Worm (Caenorhabditis elegans) whole organism, L4 larva: ENCODE results near the gene ctg-2.

Experiments
- F10B5.3 ChIP-seq: sonication (generic microtip); optimal IDR thresholded peaks from 2 replicates; lab custom pipeline; 2016; ENCODE audit warnings: mild to moderate bottlenecking, missing genetic modification characterization, missing compliant biosample characterization
- F37D6.2 ChIP-seq: sonication (generic microtip); optimal IDR thresholded peaks from 2 replicates; lab custom pipeline; 2016; ENCODE audit warnings: mild to moderate bottlenecking, missing genetic modification characterization, missing compliant biosample characterization
- F44E2.7 ChIP-seq: fragments of 200-800 bp; sonication (Bioruptor generic); IDR thresholded peaks from 2 replicates; pipeline ENCODE4 v2.1.2; 2022; ENCODE audit warnings: missing genetic modification characterization, missing compliant biosample characterization
- Y105C5A.15 ChIP-seq: fragments of 200-800 bp; sonication (Bioruptor generic); IDR thresholded peaks from 2 replicates; pipeline ENCODE4 v1.3.6; 2022; ENCODE audit warnings: missing genetic modification characterization, missing compliant biosample characterization
- Y48G9A.11 ChIP-seq: fragments of 200-800 bp; sonication (Bioruptor generic); IDR thresholded peaks from 2 replicates; pipeline ENCODE4 v1.3.6; 2022; ENCODE audit warnings: missing genetic modification reagents, missing genetic modification characterization, missing compliant biosample characterization
- ZK337.2 ChIP-seq: fragments of 200-800 bp; sonication (Bioruptor generic); IDR thresholded peaks from 2 replicates; pipeline ENCODE4 v1.3.6; 2022; ENCODE audit warnings: missing genetic modification reagents, missing genetic modification characterization, missing compliant biosample characterization
- aha-1 ChIP-seq: fragments of 150-350 bp; peaks from one replicate; lab custom pipeline; 2014; ENCODE audit warnings: missing biosample characterization, missing genetic modification characterization
- ama-1 ChIP-seq: fragments of 150-350 bp; optimal IDR thresholded peaks from 2 replicates; lab custom pipeline; 2014; ENCODE audit warnings: inconsistent platforms, mixed read lengths
- attf-4 ChIP-seq: sonication (generic microtip); optimal IDR thresholded peaks from 3 replicates; lab custom pipeline; 2017; ENCODE audit warnings: missing biosample characterization, missing genetic modification characterization
- ceh-20 ChIP-seq: fragments of 200-800 bp; sonication (Bioruptor generic); IDR thresholded peaks from 2 replicates; pipeline ENCODE4 v1.3.6; 2022; ENCODE audit warnings: missing genetic modification reagents, missing genetic modification characterization, missing compliant biosample characterization
- ceh-32 ChIP-seq: sonication (generic microtip); optimal IDR thresholded peaks from 2 replicates; lab custom pipeline; 2016; ENCODE audit warnings: mild to moderate bottlenecking, missing genetic modification characterization, missing compliant biosample characterization; ENCODE audit not compliant: poor library complexity
- ceh-44 ChIP-seq: fragments of 200-800 bp; sonication (Bioruptor generic); IDR thresholded peaks from 2 replicates; pipeline ENCODE4 v1.3.6; 2022; ENCODE audit warnings: missing genetic modification reagents, missing genetic modification characterization, missing compliant biosample characterization
- ceh-62 ChIP-seq: sonication (generic microtip); optimal IDR thresholded peaks from 2 replicates; lab custom pipeline; 2017; ENCODE audit warnings: missing biosample characterization, missing genetic modification characterization
- ces-1 ChIP-seq: fragments of 150-350 bp; sonication (generic microtip); optimal IDR thresholded peaks from 4 replicates; lab custom pipeline; 2014; ENCODE audit warnings: missing biosample characterization, missing genetic modification reagents, missing genetic modification characterization
- daf-12 ChIP-seq: fragments of 150-350 bp; optimal IDR thresholded peaks from 2 replicates; lab custom pipeline; 2014; ENCODE audit warnings: missing biosample characterization, missing genetic modification reagents, missing genetic modification characterization
- daf-16 ChIP-seq, 3 experiments: sonication (generic microtip); optimal IDR thresholded peaks; 2 replicates each; lab custom pipeline; 2016 to 2017; ENCODE audit warnings: missing genetic modification characterization in 3 of 3, missing genetic modification reagents in 3 of 3, mild to moderate bottlenecking in 2 of 3, missing compliant biosample characterization in 2 of 3, missing biosample characterization in 1 of 3, moderate library complexity in 1 of 3
- daf-8 ChIP-seq: fragments of 200-800 bp; sonication (Bioruptor generic); IDR thresholded peaks from 2 replicates; pipeline ENCODE4 v1.3.6; 2022; ENCODE audit warnings: missing genetic modification characterization, missing compliant biosample characterization
- dmd-6 ChIP-seq: fragments of 200-800 bp; sonication (Bioruptor generic); IDR thresholded peaks from 2 replicates; pipeline ENCODE4 v1.3.6; 2022; ENCODE audit warnings: missing genetic modification reagents, missing genetic modification characterization, missing compliant biosample characterization
- dmd-9 ChIP-seq: fragments of 200-800 bp; sonication (Bioruptor generic); IDR thresholded peaks from 2 replicates; pipeline ENCODE4 v1.3.6; 2022; ENCODE audit warnings: missing genetic modification reagents, missing genetic modification characterization, missing compliant biosample characterization
- dpl-1 ChIP-seq: fragments of 150-350 bp; optimal IDR thresholded peaks from 2 replicates; lab custom pipeline; 2014; ENCODE audit warnings: missing biosample characterization, missing genetic modification reagents, missing genetic modification characterization
- dve-1 ChIP-seq: sonication (generic microtip); optimal IDR thresholded peaks from 2 replicates; lab custom pipeline; 2017; ENCODE audit warnings: antibody characterized with exemption, mild to moderate bottlenecking, missing genetic modification characterization, missing compliant biosample characterization; ENCODE audit not compliant: insufficient read depth
- egl-27 ChIP-seq: sonication (generic microtip); optimal IDR thresholded peaks from 3 replicates; lab custom pipeline; 2017; ENCODE audit warnings: missing biosample characterization, missing genetic modification reagents, missing genetic modification characterization
- fkh-10 ChIP-seq: fragments of 150-350 bp; optimal IDR thresholded peaks from 2 replicates; lab custom pipeline; 2014; ENCODE audit warnings: missing biosample characterization, missing genetic modification reagents, missing genetic modification characterization
- fos-1 ChIP-seq: fragments of 150-350 bp; optimal IDR thresholded peaks from 2 replicates; lab custom pipeline; 2014; ENCODE audit warnings: missing biosample characterization, missing genetic modification characterization
- gei-8 ChIP-seq: fragments of 200-800 bp; sonication (Bioruptor generic); optimal IDR thresholded peaks from 2 replicates; lab custom pipeline; 2018; ENCODE audit warnings: mild to moderate bottlenecking, missing genetic modification characterization, missing compliant biosample characterization
- hif-1 ChIP-seq, 2 experiments: sonication (generic microtip); optimal IDR thresholded peaks; 2 replicates each; lab custom pipeline; 2016 to 2017; ENCODE audit warnings: missing compliant biosample characterization in 2 of 2, missing genetic modification characterization in 2 of 2, missing genetic modification reagents in 2 of 2, missing genotype in 2 of 2, mild to moderate bottlenecking in 1 of 2
- hmg-1.1 ChIP-seq: fragments of 200-800 bp; sonication (Bioruptor generic); IDR thresholded peaks from 2 replicates; pipeline ENCODE4 v1.3.6; 2022; ENCODE audit warnings: missing genetic modification reagents, missing genetic modification characterization, missing compliant biosample characterization
- jun-1 ChIP-seq: fragments of 150-350 bp; optimal IDR thresholded peaks from 2 replicates; lab custom pipeline; 2014; ENCODE audit warnings: missing biosample characterization, missing genetic modification reagents, missing genetic modification characterization
- lin-15B ChIP-seq: fragments of 150-350 bp; sonication (generic microtip); optimal IDR thresholded peaks from 3 replicates; lab custom pipeline; 2014; ENCODE audit warnings: missing biosample characterization, missing genetic modification characterization
- lsy-2 ChIP-seq, 2 experiments: fragments of 150-350 bp in 1 of 2; sonication (generic microtip) in 1 of 2; optimal IDR thresholded peaks; 2 replicates each; lab custom pipeline; 2014 to 2017; ENCODE audit warnings: missing biosample characterization in 2 of 2, missing genetic modification characterization in 2 of 2
- madf-9 ChIP-seq: fragments of 200-800 bp; sonication (Bioruptor generic); conservative IDR thresholded peaks from 2 replicates; pipeline ENCODE4 v1.3.6; 2022; ENCODE audit warnings: missing genetic modification reagents, missing genetic modification characterization, missing compliant biosample characterization
- mdl-1 ChIP-seq, 2 experiments: fragments of 150-350 bp in 1 of 2; sonication (generic microtip) in 1 of 2; optimal IDR thresholded peaks; 2 replicates each; lab custom pipeline; 2014 to 2017; ENCODE audit warnings: missing biosample characterization in 2 of 2, missing genetic modification characterization in 2 of 2
- mdt-29 ChIP-seq: fragments of 200-800 bp; sonication (Bioruptor generic); IDR thresholded peaks from 2 replicates; pipeline ENCODE4 v1.3.6; 2022; ENCODE audit warnings: missing genetic modification reagents, missing genetic modification characterization, missing compliant biosample characterization
- mep-1 ChIP-seq: fragments of 150-350 bp; sonication (generic microtip); optimal IDR thresholded peaks from 3 replicates; lab custom pipeline; 2014; ENCODE audit warnings: missing biosample characterization, missing genetic modification characterization
- mes-2 ChIP-seq: sonication (generic microtip); optimal IDR thresholded peaks from 2 replicates; lab custom pipeline; 2016; ENCODE audit warnings: missing genotype, mild to moderate bottlenecking, missing genetic modification characterization, missing compliant biosample characterization; ENCODE audit not compliant: poor library complexity, severe bottlenecking
- mxl-2 ChIP-seq: fragments of 200-800 bp; sonication (Bioruptor generic); conservative IDR thresholded peaks from 2 replicates; pipeline ENCODE4 v1.3.6; 2022; ENCODE audit warnings: missing genetic modification reagents, missing genetic modification characterization, missing compliant biosample characterization
- nhr-102 ChIP-seq: sonication (generic microtip); optimal IDR thresholded peaks from 2 replicates; lab custom pipeline; 2016; ENCODE audit warnings: mild to moderate bottlenecking, missing genetic modification characterization, moderate library complexity, missing compliant biosample characterization
- nhr-11 ChIP-seq: fragments of 150-350 bp; optimal IDR thresholded peaks from 2 replicates; lab custom pipeline; 2014; ENCODE audit warnings: missing biosample characterization, missing genetic modification characterization
- nhr-111 ChIP-seq: fragments of 200-800 bp; sonication (Bioruptor generic); optimal IDR thresholded peaks from 2 replicates; lab custom pipeline; 2018; ENCODE audit warnings: mild to moderate bottlenecking, missing genetic modification characterization, missing compliant biosample characterization
- nhr-237 ChIP-seq: sonication (generic microtip); optimal IDR thresholded peaks from 2 replicates; lab custom pipeline; 2017; ENCODE audit warnings: missing biosample characterization, missing genetic modification characterization
- nhr-41 ChIP-seq: fragments of 200-800 bp; sonication (Bioruptor generic); IDR thresholded peaks from 2 replicates; pipeline ENCODE4 v1.3.6; 2022; ENCODE audit warnings: missing genetic modification reagents, missing genetic modification characterization, missing compliant biosample characterization
- nhr-76 ChIP-seq: fragments of 150-350 bp; optimal IDR thresholded peaks from 2 replicates; lab custom pipeline; 2014; ENCODE audit warnings: missing biosample characterization, missing genetic modification characterization
- sdz-12 ChIP-seq: fragments of 200-800 bp; sonication (Bioruptor generic); optimal IDR thresholded peaks from 2 replicates; lab custom pipeline; 2018; ENCODE audit warnings: mild to moderate bottlenecking, missing genetic modification characterization, missing compliant biosample characterization
- skn-1 ChIP-seq: fragments of 150-350 bp; optimal IDR thresholded peaks from 2 replicates; lab custom pipeline; 2014; ENCODE audit warnings: missing biosample characterization, missing genetic modification characterization
- snpc-1.2 ChIP-seq: fragments of 200-800 bp; sonication (Bioruptor generic); IDR thresholded peaks from 2 replicates; pipeline ENCODE4 v1.3.6; 2022; ENCODE audit warnings: missing genetic modification reagents, missing genetic modification characterization, missing compliant biosample characterization
- tra-1 ChIP-seq: fragments of 200-800 bp; sonication (Bioruptor generic); IDR thresholded peaks from 2 replicates; pipeline ENCODE4 v1.3.6; 2022; ENCODE audit warnings: missing genetic modification reagents, missing genetic modification characterization, missing compliant biosample characterization
- unc-130 ChIP-seq: sonication (generic microtip); optimal IDR thresholded peaks from 2 replicates; lab custom pipeline; 2016; ENCODE audit warnings: missing genetic modification reagents, missing genetic modification characterization, missing compliant biosample characterization
- zag-1 ChIP-seq: fragments of 150-350 bp; optimal IDR thresholded peaks from 2 replicates; lab custom pipeline; 2014; ENCODE audit warnings: missing biosample characterization, missing genetic modification characterization
- zfp-2 ChIP-seq: sonication (generic microtip); optimal IDR thresholded peaks from 2 replicates; lab custom pipeline; 2016; ENCODE audit warnings: mild to moderate bottlenecking, missing genetic modification characterization, missing compliant biosample characterization
- zfp-3 ChIP-seq: fragments of 200-800 bp; sonication (Bioruptor generic); conservative IDR thresholded peaks from 2 replicates; pipeline ENCODE4 v1.3.6; 2022; ENCODE audit warnings: missing genetic modification reagents, missing genetic modification characterization, missing compliant biosample characterization
- zip-11 ChIP-seq: fragments of 200-800 bp; sonication (Bioruptor generic); IDR thresholded peaks from 2 replicates; pipeline ENCODE4 v1.3.6; 2022; ENCODE audit warnings: missing genetic modification characterization, missing compliant biosample characterization

ctg-2 gene

ce11 chrII:8546975-8547374, 32.1 kb downstream of the ctg-2 start (continued):
- TF ChIP-seq hif-1 (tag; optimal IDR thresholded peaks at IDR 0.05; lab: Kevin White, UChicago) (peak in 1 of 2 experiments; percentile 5), ceh-62 (tag; lab: Kevin White, UChicago) (no peak), ZK337.2 (GFP tag; lab: Robert Waterston, UW) (peak; percentile 79; the same call in 1 of the 2 replicates), mdt-29 (no peak; the same call in 1 of the 2 replicates), jun-1 (tag; lab: Kevin White, UChicago) (no peak), F37D6.2 (tag; lab: Kevin White, UChicago) (peak; percentile 21), daf-16 (GFP tag; optimal IDR thresholded peaks at IDR 0.05; lab: Kevin White, UChicago) (peak; percentile 54 to 86), daf-16 (tag; optimal IDR thresholded peaks at IDR 0.05; lab: Kevin White, UChicago) (peak; percentile 77), fos-1 (tag; lab: Kevin White, UChicago) (no peak), mes-2 (no peak), nhr-76 (no peak), dmd-9 (GFP tag; lab: Robert Waterston, UW) (0 out of 2 replicates have a peak, but pooled peaks have one; percentile 66), mdl-1 (tag; optimal IDR thresholded peaks at IDR 0.05; lab: Kevin White, UChicago) (peak in 1 of 2 experiments; percentile 52), F10B5.3 (no peak), skn-1 (tag; lab: Kevin White, UChicago) (no peak), gei-8 (GFP tag; lab: Kevin White, UChicago) (peak; percentile 84), madf-9 (GFP tag; lab: Robert Waterston, UW) (peak; percentile 72), daf-12 (tag; lab: Kevin White, UChicago) (no peak), nhr-102 (tag; lab: Kevin White, UChicago) (peak; percentile 54), dve-1 (tag; lab: Kevin White, UChicago) (no peak), F44E2.7 (GFP tag; lab: Robert Waterston, UW) (no peak; the same call in 1 of the 2 replicates), ces-1 (GFP tag; lab: Kevin White, UChicago) (no peak), lsy-2 (tag; optimal IDR thresholded peaks at IDR 0.05; lab: Kevin White, UChicago) (no peak), tra-1 (GFP tag; lab: Robert Waterston, UW) (peak; percentile 92), attf-4 (tag; lab: Kevin White, UChicago) (no peak), nhr-41 (GFP tag; lab: Robert Waterston, UW) (peak; percentile 53; the same call in 1 of the 2 replicates), sdz-12 (GFP tag; lab: Kevin White, UChicago) (peak; percentile 61), nhr-11 (tag; lab: Kevin White, UChicago) (peak; percentile 32), mxl-2 (0 out of 2 replicates have a peak, but pooled peaks have one; percentile 65), hmg-1.1 (GFP tag; lab: Robert Waterston, UW) (no peak; the same call in none of the 2 replicates), ceh-20 (GFP tag; lab: Robert Waterston, UW) (no peak), zfp-2 (peak; percentile 63), mep-1 (no peak), snpc-1.2 (GFP tag; lab: Robert Waterston, UW) (no peak; the same call in 1 of the 2 replicates), dpl-1 (GFP tag; lab: Kevin White, UChicago) (peak; percentile 41), lin-15B (tag; lab: Kevin White, UChicago) (no peak), ceh-32 (no peak), ceh-44 (GFP tag; lab: Robert Waterston, UW) (peak; percentile 70; the same call in 1 of the 2 replicates), nhr-237 (tag; lab: Kevin White, UChicago) (no peak), aha-1 (tag; lab: Kevin White, UChicago) (peak; percentile 95), zfp-3 (GFP tag; lab: Robert Waterston, UW) (peak; percentile 72), Y48G9A.11 (GFP tag; lab: Robert Waterston, UW) (no peak), zip-11 (GFP tag; lab: Robert Waterston, UW) (peak; percentile 83), dmd-6 (no peak), nhr-111 (peak; percentile 89), ama-1 (lab: Kevin White, UChicago) (no peak), fkh-10 (GFP tag; lab: Kevin White, UChicago) (no peak), egl-27 (tag; lab: Kevin White, UChicago) (no peak), daf-8 (GFP tag; lab: Robert Waterston, UW) (no peak), zag-1 (tag; lab: Kevin White, UChicago) (no peak), unc-130 (peak; percentile 47), Y105C5A.15 (GFP tag; lab: Robert Waterston, UW) (no peak; the same call in 1 of the 2 replicates)
